Worm (Caenorhabditis elegans) whole organism, young adult: ENCODE data around the gene vps-53.

ENCODE experiments used
- B0261.1 ChIP-seq: sonication (generic microtip); optimal IDR thresholded peaks from 2 replicates; lab custom pipeline; 2016; ENCODE audit warnings: mild to moderate bottlenecking, missing genetic modification characterization, moderate library complexity, missing compliant biosample characterization
- B0336.3 ChIP-seq: fragments of 200-800 bp; sonication (Bioruptor generic); IDR thresholded peaks from 2 replicates; pipeline ENCODE4 v1.3.6; 2022; ENCODE audit warnings: missing genetic modification characterization, missing compliant biosample characterization
- C06A6.2 ChIP-seq: fragments of 200-800 bp; sonication (Bioruptor generic); conservative IDR thresholded peaks from 2 replicates; pipeline ENCODE4 v1.3.6; 2022; ENCODE audit warnings: missing genetic modification characterization, missing compliant biosample characterization
- D2030.7 ChIP-seq: fragments of 200-800 bp; sonication (Bioruptor generic); IDR thresholded peaks from 2 replicates; pipeline ENCODE4 v1.3.6; 2022; ENCODE audit warnings: missing genetic modification reagents, missing genetic modification characterization, missing compliant biosample characterization
- F23B12.7 ChIP-seq: sonication (generic microtip); optimal IDR thresholded peaks from 2 replicates; lab custom pipeline; 2017; ENCODE audit warnings: missing genetic modification characterization, mild to moderate bottlenecking, missing compliant biosample characterization, antibody characterized with exemption, moderate library complexity; ENCODE audit not compliant: insufficient read depth
- F39B2.1 ChIP-seq: fragments of 200-800 bp; sonication (Bioruptor generic); IDR thresholded peaks from 2 replicates; pipeline ENCODE4 v1.3.6; 2022; ENCODE audit warnings: missing genetic modification reagents, missing genetic modification characterization, missing compliant biosample characterization
- F55B11.4 ChIP-seq: sonication (generic microtip); optimal IDR thresholded peaks from 2 replicates; lab custom pipeline; 2016; ENCODE audit warnings: missing compliant biosample characterization, missing genetic modification characterization, borderline replicate concordance; ENCODE audit not compliant: insufficient read depth
- F57A8.1 ChIP-seq: fragments of 200-800 bp; sonication (Bioruptor generic); optimal IDR thresholded peaks from 2 replicates; lab custom pipeline; 2018; ENCODE audit warnings: mild to moderate bottlenecking, missing genetic modification characterization, moderate library complexity, missing compliant biosample characterization
- T07F8.4 ChIP-seq: sonication (generic microtip); optimal IDR thresholded peaks from 2 replicates; lab custom pipeline; 2016; ENCODE audit warnings: mild to moderate bottlenecking, missing genetic modification characterization, moderate library complexity, missing compliant biosample characterization
- T26A5.8 ChIP-seq: sonication (generic microtip); optimal IDR thresholded peaks from 2 replicates; lab custom pipeline; 2016; ENCODE audit warnings: missing genetic modification characterization, missing compliant biosample characterization
- Y53F4B.3 ChIP-seq: fragments of 200-800 bp; sonication (Bioruptor generic); IDR thresholded peaks from 2 replicates; pipeline ENCODE4 v1.3.6; 2022; ENCODE audit warnings: missing genetic modification reagents, missing genetic modification characterization, missing compliant biosample characterization
- Y56A3A.18 ChIP-seq: fragments of 200-800 bp; sonication (Bioruptor generic); IDR thresholded peaks from 2 replicates; pipeline ENCODE4 v1.3.6; 2022; ENCODE audit warnings: missing genetic modification reagents, missing genetic modification characterization, missing compliant biosample characterization
- Y95B8A.8 ChIP-seq: fragments of 200-800 bp; sonication (Bioruptor generic); IDR thresholded peaks from 2 replicates; pipeline ENCODE4 v1.3.6; 2022; ENCODE audit warnings: missing genetic modification reagents, missing genetic modification characterization, missing compliant biosample characterization
- akir-1 ChIP-seq: fragments of 200-800 bp; sonication (Bioruptor generic); optimal IDR thresholded peaks from 2 replicates; lab custom pipeline; 2018; ENCODE audit warnings: mild to moderate bottlenecking, missing genetic modification characterization, moderate library complexity, missing compliant biosample characterization
- aptf-2 ChIP-seq: fragments of 200-800 bp; sonication (Bioruptor generic); conservative IDR thresholded peaks from 2 replicates; pipeline ENCODE4 v1.3.6; 2022; ENCODE audit warnings: missing genetic modification reagents, missing genetic modification characterization, missing compliant biosample characterization
- atf-7 ChIP-seq: sonication (generic microtip); optimal IDR thresholded peaks from 2 replicates; lab custom pipeline; 2017; ENCODE audit warnings: mild to moderate bottlenecking, missing genetic modification characterization, missing compliant biosample characterization
- attf-5 ChIP-seq: fragments of 200-800 bp; sonication (Bioruptor generic); optimal IDR thresholded peaks from 2 replicates; lab custom pipeline; 2018; ENCODE audit warnings: mild to moderate bottlenecking, missing genetic modification characterization, missing compliant biosample characterization
- cebp-1 ChIP-seq, 2 experiments: fragments of 200-800 bp in 1 of 2; sonication (Bioruptor generic) in 1 of 2; sonication (generic microtip) in 1 of 2; IDR thresholded peaks in 1 of 2; optimal IDR thresholded peaks in 1 of 2; 2 replicates each; pipeline versions ENCODE4 v1.3.6 to Lab custom; 2017 to 2022; ENCODE audit warnings: missing compliant biosample characterization in 2 of 2, missing genetic modification characterization in 2 of 2, mild to moderate bottlenecking in 1 of 2, missing genetic modification reagents in 1 of 2, moderate library complexity in 1 of 2
- cebp-2 ChIP-seq: fragments of 200-800 bp; sonication (Bioruptor generic); IDR thresholded peaks from 2 replicates; pipeline ENCODE4 v1.3.6; 2022; ENCODE audit warnings: missing genetic modification characterization, missing compliant biosample characterization
- ceh-58 ChIP-seq: fragments of 200-800 bp; sonication (Bioruptor generic); IDR thresholded peaks from 2 replicates; pipeline ENCODE4 v1.3.6; 2022; ENCODE audit warnings: missing genetic modification characterization, missing compliant biosample characterization
- ceh-79 ChIP-seq: sonication (generic microtip); optimal IDR thresholded peaks from 2 replicates; lab custom pipeline; 2017; ENCODE audit warnings: mild to moderate bottlenecking, missing genetic modification characterization, missing compliant biosample characterization
- ceh-91 ChIP-seq: fragments of 200-800 bp; sonication (Bioruptor generic); IDR thresholded peaks from 2 replicates; pipeline ENCODE4 v1.3.6; 2022; ENCODE audit warnings: missing genetic modification reagents, missing genetic modification characterization, missing compliant biosample characterization
- die-1 ChIP-seq: sonication (generic microtip); optimal IDR thresholded peaks from 2 replicates; lab custom pipeline; 2016; ENCODE audit warnings: missing genotype, mild to moderate bottlenecking, missing genetic modification characterization, missing compliant biosample characterization
- dox-1 ChIP-seq: fragments of 200-800 bp; sonication (Bioruptor generic); IDR thresholded peaks from 2 replicates; pipeline ENCODE4 v1.3.6; 2022; ENCODE audit warnings: missing genetic modification reagents, missing genetic modification characterization, missing compliant biosample characterization
- ets-4 ChIP-seq: fragments of 200-800 bp; sonication (Bioruptor generic); optimal IDR thresholded peaks from 2 replicates; lab custom pipeline; 2018; ENCODE audit warnings: mild to moderate bottlenecking, missing genetic modification characterization, missing compliant biosample characterization
- hlh-26 ChIP-seq: fragments of 200-800 bp; sonication (Bioruptor generic); conservative IDR thresholded peaks from 2 replicates; pipeline ENCODE4 v1.3.6; 2022; ENCODE audit warnings: missing genetic modification reagents, missing genetic modification characterization, missing compliant biosample characterization
- hrde-1 ChIP-seq: sonication (generic microtip); optimal IDR thresholded peaks from 2 replicates; lab custom pipeline; 2016; ENCODE audit warnings: missing genetic modification characterization, mild to moderate bottlenecking, missing compliant biosample characterization, moderate library complexity, missing genotype, missing genetic modification reagents, borderline replicate concordance
- hsf-1 ChIP-seq: fragments of 200-800 bp; sonication (Bioruptor generic); IDR thresholded peaks from 2 replicates; pipeline ENCODE4 v1.3.6; 2022; ENCODE audit warnings: missing genetic modification reagents, missing genetic modification characterization, missing compliant biosample characterization
- let-526 ChIP-seq: fragments of 200-800 bp; sonication (Bioruptor generic); IDR thresholded peaks from 2 replicates; pipeline ENCODE4 v1.3.6; 2022; ENCODE audit warnings: missing genetic modification reagents, missing genetic modification characterization, missing compliant biosample characterization
- lin-35 ChIP-seq, 3 experiments: fragments of 150-350 bp in 2 of 3; sonication (generic microtip) in 1 of 3; optimal IDR thresholded peaks; 2 replicates each; lab custom pipeline; 2014 to 2018; ENCODE audit warnings: missing biosample characterization in 3 of 3, missing genetic modification characterization in 3 of 3, missing genetic modification reagents in 3 of 3
- lin-54 ChIP-seq: fragments of 200-800 bp; sonication (Bioruptor generic); optimal IDR thresholded peaks from 2 replicates; lab custom pipeline; 2018; ENCODE audit warnings: mild to moderate bottlenecking, missing genetic modification characterization, missing compliant biosample characterization
- nfya-2 ChIP-seq: fragments of 200-800 bp; sonication (Bioruptor generic); IDR thresholded peaks from 2 replicates; pipeline ENCODE4 v1.3.6; 2022; ENCODE audit warnings: missing genetic modification reagents, missing genetic modification characterization, missing compliant biosample characterization
- nhr-179 ChIP-seq: sonication (generic microtip); optimal IDR thresholded peaks from 2 replicates; lab custom pipeline; 2016; ENCODE audit warnings: mild to moderate bottlenecking, missing genetic modification characterization, missing compliant biosample characterization
- pbrm-1 ChIP-seq: fragments of 200-800 bp; sonication (Bioruptor generic); IDR thresholded peaks from 2 replicates; pipeline ENCODE4 v1.3.6; 2022; ENCODE audit warnings: missing genetic modification reagents, missing genetic modification characterization, missing compliant biosample characterization
- rcor-1 ChIP-seq: fragments of 200-800 bp; sonication (Bioruptor generic); IDR thresholded peaks from 2 replicates; pipeline ENCODE4 v1.3.6; 2022; ENCODE audit warnings: missing genetic modification reagents, missing genetic modification characterization, missing compliant biosample characterization
- rec-8 ChIP-seq, 2 experiments: sonication (generic microtip); optimal IDR thresholded peaks; 2 replicates each; lab custom pipeline; 2016; ENCODE audit warnings: mild to moderate bottlenecking in 2 of 2, missing genetic modification characterization in 2 of 2, missing genetic modification reagents in 2 of 2, missing genotype in 2 of 2, missing biosample characterization in 1 of 2, missing compliant biosample characterization in 1 of 2, moderate library complexity in 1 of 2
- repo-1 ChIP-seq: sonication (generic microtip); optimal IDR thresholded peaks from 2 replicates; lab custom pipeline; 2017; ENCODE audit warnings: mild to moderate bottlenecking, missing genetic modification characterization, missing compliant biosample characterization
- rpc-1 ChIP-seq, 2 experiments: fragments of 150-350 bp in 1 of 2; sonication (generic microtip) in 1 of 2; optimal IDR thresholded peaks; 2 replicates each; lab custom pipeline; 2014 to 2018; ENCODE audit warnings: missing biosample characterization in 1 of 2, missing genetic modification characterization in 1 of 2, missing genetic modification reagents in 1 of 2, missing genotype in 1 of 2
- snpc-4 ChIP-seq, 5 experiments: fragments of 150-350 bp in 1 of 5; sonication (generic microtip) in 4 of 5; optimal IDR thresholded peaks; 2 replicates each; lab custom pipeline; 2014 to 2018; ENCODE audit warnings: missing genetic modification characterization in 5 of 5, missing biosample characterization in 3 of 5, antibody characterized with exemption in 2 of 5, mild to moderate bottlenecking in 2 of 5, missing compliant biosample characterization in 2 of 5, missing genotype in 2 of 5, moderate library complexity in 2 of 5, missing genetic modification reagents in 1 of 5
- tlf-1 ChIP-seq: fragments of 200-800 bp; sonication (Bioruptor generic); optimal IDR thresholded peaks from 2 replicates; lab custom pipeline; 2018; ENCODE audit warnings: mild to moderate bottlenecking, missing genetic modification characterization, missing compliant biosample characterization
- ztf-25 ChIP-seq: fragments of 200-800 bp; sonication (Bioruptor generic); IDR thresholded peaks from 2 replicates; pipeline ENCODE4 v1.3.6; 2022; ENCODE audit warnings: missing genetic modification reagents, missing genetic modification characterization, missing compliant biosample characterization
- ztf-26 ChIP-seq: sonication (generic microtip); optimal IDR thresholded peaks from 2 replicates; lab custom pipeline; 2017; ENCODE audit warnings: missing genetic modification characterization, missing compliant biosample characterization
- ztf-28 ChIP-seq: fragments of 200-800 bp; sonication (Bioruptor generic); IDR thresholded peaks from 2 replicates; pipeline ENCODE4 v1.3.6; 2022; ENCODE audit warnings: missing genetic modification reagents, missing genetic modification characterization, missing compliant biosample characterization

The vps-53 gene

DNA sequence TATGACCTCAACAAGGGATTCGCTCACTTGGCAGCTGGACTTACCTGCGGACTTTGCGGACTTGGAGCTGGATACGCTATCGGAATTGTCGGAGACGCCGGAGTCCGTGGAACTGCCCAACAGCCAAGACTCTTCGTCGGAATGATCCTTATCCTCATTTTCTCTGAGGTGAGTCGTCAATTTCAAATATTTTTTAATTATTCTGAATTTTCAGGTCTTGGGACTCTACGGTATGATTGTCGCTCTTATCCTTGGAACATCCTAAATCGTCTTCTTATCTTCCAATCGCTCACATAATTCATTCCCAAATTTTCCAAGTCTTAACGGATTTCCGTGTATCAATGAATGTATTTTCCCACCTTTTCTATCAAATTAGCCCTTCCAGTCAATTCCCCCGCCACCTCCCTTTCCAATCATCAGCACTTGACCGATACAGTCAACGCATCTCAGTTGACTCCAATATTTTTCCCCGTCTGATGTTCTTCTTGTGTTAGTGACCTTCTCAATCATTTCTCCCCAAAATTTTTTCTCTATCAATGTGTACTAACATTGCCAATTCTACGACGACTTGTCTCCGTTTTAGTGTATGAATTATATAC, 25.3 kb upstream of the vps-53 start, which contains the start of gene R10E11.6:
Gene R10E11.6, plus strand, starts transcription at position 524 of the 599 bp plus-strand sequence.
- TF ChIP-seq rec-8 (tag; optimal IDR thresholded peaks at IDR 0.05; lab: Kevin White, UChicago) = peak in 1 of 2 experiments; percentile 19
- TF ChIP-seq F55B11.4 (tag; lab: Kevin White, UChicago) = no peak

DNA sequence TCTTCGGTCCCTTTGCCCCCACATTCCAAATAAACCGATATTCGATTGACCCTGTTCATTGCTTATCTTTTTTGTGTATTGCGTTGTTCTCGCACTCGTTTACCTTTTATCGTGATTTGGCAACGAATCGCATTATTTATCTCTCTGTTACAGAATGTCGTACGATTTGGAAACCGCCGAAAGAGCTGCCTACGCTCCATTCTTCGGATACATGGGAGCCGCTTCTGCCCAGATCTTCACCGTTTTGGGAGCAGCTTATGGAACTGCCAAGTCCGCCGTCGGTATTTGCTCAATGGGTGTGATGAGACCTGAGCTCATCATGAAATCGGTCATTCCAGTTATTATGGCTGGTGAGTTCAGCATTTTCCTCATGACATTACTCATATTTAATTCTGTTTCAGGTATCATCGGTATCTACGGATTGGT, 24.7 kb upstream of the vps-53 start, which contains the start of gene vha-2:
Gene vha-2, plus strand, starts transcription at position 154 of the 426 bp plus-strand sequence.
- TF ChIP-seq T07F8.4 (tag; lab: Kevin White, UChicago) = no peak
- TF ChIP-seq ceh-58 (GFP tag; lab: Robert Waterston, UW) = no peak
- TF ChIP-seq repo-1 (tag; lab: Kevin White, UChicago) = peak; percentile 62
- TF ChIP-seq Y56A3A.18 (GFP tag; lab: Robert Waterston, UW) = 0 out of 2 replicates have a peak, but pooled peaks have one; percentile 9
- peak; percentile 62 for TF ChIP-seq die-1 (tag; lab: Kevin White, UChicago)
- TF ChIP-seq snpc-4 (GFP tag; optimal IDR thresholded peaks at IDR 0.05; lab: Kevin White, UChicago) = no peak
- peak in 1 of 4 experiments; percentile 29 for TF ChIP-seq snpc-4 (tag; optimal IDR thresholded peaks at IDR 0.05; lab: Kevin White, UChicago)
- TF ChIP-seq lin-54 (GFP tag; lab: Kevin White, UChicago) = peak; percentile 3
- TF ChIP-seq aptf-2 (GFP tag; lab: Robert Waterston, UW) = no peak
- no peak for TF ChIP-seq rpc-1 (optimal IDR thresholded peaks at IDR 0.05; lab: Kevin White, UChicago)
- TF ChIP-seq rpc-1 (tag; optimal IDR thresholded peaks at IDR 0.05; lab: Kevin White, UChicago) = no peak
- no peak for TF ChIP-seq cebp-1 (GFP tag; IDR thresholded peaks at IDR 0.05; lab: Robert Waterston, UW)
- peak; percentile 42 for TF ChIP-seq cebp-1 (tag; optimal IDR thresholded peaks at IDR 0.05; lab: Kevin White, UChicago)
- no peak for TF ChIP-seq Y53F4B.3
- TF ChIP-seq cebp-2 (GFP tag; lab: Robert Waterston, UW) = no peak
- no peak for TF ChIP-seq ceh-91 (GFP tag; lab: Robert Waterston, UW)
- peak; percentile 30 for TF ChIP-seq T26A5.8 (tag; lab: Kevin White, UChicago)
- TF ChIP-seq atf-7 = peak; percentile 40
- peak; percentile 53 for TF ChIP-seq ceh-79 (tag; lab: Kevin White, UChicago)
- no peak for TF ChIP-seq B0261.1 (tag; lab: Kevin White, UChicago)
- peak; percentile 10; the same call in 1 of the 2 replicates for TF ChIP-seq D2030.7 (GFP tag; lab: Robert Waterston, UW)
- TF ChIP-seq Y95B8A.8 (GFP tag; lab: Robert Waterston, UW) = peak; percentile 54; the same call in 1 of the 2 replicates
- TF ChIP-seq ztf-25 (GFP tag; lab: Robert Waterston, UW) = no peak
- TF ChIP-seq F55B11.4 (tag; lab: Kevin White, UChicago) = no peak
- TF ChIP-seq ztf-26 (tag; lab: Kevin White, UChicago) = peak; percentile 23
- TF ChIP-seq lin-35 (GFP tag; optimal IDR thresholded peaks at IDR 0.05; lab: Kevin White, UChicago) = no peak
- no peak for TF ChIP-seq nhr-179 (tag; lab: Kevin White, UChicago)
- peak; percentile 25; the same call in 1 of the 2 replicates for TF ChIP-seq nfya-2
- no peak for TF ChIP-seq rcor-1 (GFP tag; lab: Robert Waterston, UW)
- TF ChIP-seq tlf-1 (GFP tag; lab: Kevin White, UChicago) = peak; percentile 76
- peak; percentile 66 for TF ChIP-seq ets-4 (GFP tag; lab: Kevin White, UChicago)
- peak; percentile 76 for TF ChIP-seq hsf-1
- TF ChIP-seq akir-1 (GFP tag; lab: Kevin White, UChicago) = peak; percentile 30
- peak; percentile 92 for TF ChIP-seq B0336.3 (GFP tag; lab: Robert Waterston, UW)
- TF ChIP-seq F39B2.1 = no peak
- TF ChIP-seq hrde-1 = peak; percentile 79
- peak; percentile 75 for TF ChIP-seq pbrm-1 (GFP tag; lab: Robert Waterston, UW)
- no peak for TF ChIP-seq let-526 (GFP tag; lab: Robert Waterston, UW)
- TF ChIP-seq C06A6.2 (GFP tag; lab: Robert Waterston, UW) = no peak
- no peak for TF ChIP-seq hlh-26 (GFP tag; lab: Robert Waterston, UW)
- TF ChIP-seq ztf-28 (GFP tag; lab: Robert Waterston, UW) = no peak
- TF ChIP-seq attf-5 (GFP tag; lab: Kevin White, UChicago) = no peak
- TF ChIP-seq dox-1 (GFP tag; lab: Robert Waterston, UW) = peak; percentile 31
- TF ChIP-seq F23B12.7 (tag; lab: Kevin White, UChicago) = no peak
- TF ChIP-seq F57A8.1 = no peak
